Fruit fly (Drosophila melanogaster): ENCODE data around the gene CG33270.
A peak's percentile ranks its signal among the peaks of the same experiment; 100 is the strongest.

CG33270 gene

dm6 chr3L:11560885-11561284, 17.5 kb downstream of the CG33270 start:
- TF ChIP-seq nom (GFP tag; optimal IDR thresholded peaks at IDR 0.05) (peak; percentile 27), ab (GFP tag; optimal IDR thresholded peaks at IDR 0.05) (no peak), cg (GFP tag; optimal IDR thresholded peaks at IDR 0.05) (peak; percentile 40), rib (GFP tag; IDR thresholded peaks at IDR 0.05) (no peak), lov (optimal IDR thresholded peaks at IDR 0.05) (no peak), lov (GFP tag; IDR thresholded peaks at IDR 0.05) (0 out of 3 replicates have a peak, but pooled peaks have one; percentile 18), CG17385 (GFP tag; optimal IDR thresholded peaks at IDR 0.05) (peak; percentile 57), CG7556 (GFP tag; optimal IDR thresholded peaks at IDR 0.05) (no peak), tll (GFP tag; optimal IDR thresholded peaks at IDR 0.05) (peak in 1 of 2 experiments; percentile 6)

- TF ChIP-seq chinmo (GFP tag; IDR thresholded peaks at IDR 0.05; ENCODE audit: partially characterized antibody) (0 out of 4 replicates have a peak, but pooled peaks have one; percentile 26), ci (GFP tag; IDR thresholded peaks at IDR 0.05) (0 out of 3 replicates have a peak, but pooled peaks have one; percentile 34), nom (GFP tag; optimal IDR thresholded peaks at IDR 0.05) (peak; percentile 93), cg (GFP tag; optimal IDR thresholded peaks at IDR 0.05) (peak; percentile 80), CG11504 (tag; optimal IDR thresholded peaks at IDR 0.05) (peak; percentile 37), crp (GFP tag; optimal IDR thresholded peaks at IDR 0.05) (peak in 1 of 2 experiments; percentile 70), Dek (tag; optimal IDR thresholded peaks at IDR 0.05) (no peak), Deaf1 (tag; optimal IDR thresholded peaks at IDR 0.05) (peak; percentile 25), Blimp-1 (GFP tag; optimal IDR thresholded peaks at IDR 0.05) (peak; percentile 71), fu2 (GFP tag; optimal IDR thresholded peaks at IDR 0.05) (no peak), CG1832 (GFP tag; optimal IDR thresholded peaks at IDR 0.05) (peak; percentile 77), nerfin-1 (tag; optimal IDR thresholded peaks at IDR 0.05) (peak; percentile 6), crol (GFP tag; IDR thresholded peaks at IDR 0.05) (peak; percentile 64), Hr78 (GFP tag; optimal IDR thresholded peaks at IDR 0.05) (peak in 1 of 2 experiments; percentile 37), kni (GFP tag; optimal IDR thresholded peaks at IDR 0.05) (peak; percentile 0), Drgx (GFP tag; IDR thresholded peaks at IDR 0.05) (peak; percentile 57), Hmx (GFP tag; optimal IDR thresholded peaks at IDR 0.05) (no peak), onecut (GFP tag; IDR thresholded peaks at IDR 0.05) (0 out of 2 replicates have a peak, but pooled peaks have one; percentile 11), CTCF (GFP tag; optimal IDR thresholded peaks at IDR 0.05) (peak; percentile 14), CG4360 (GFP tag; IDR thresholded peaks at IDR 0.05) (0 out of 2 replicates have a peak, but pooled peaks have one; percentile 16), ems (GFP tag; optimal IDR thresholded peaks at IDR 0.05) (no peak), wor (GFP tag; IDR thresholded peaks at IDR 0.05) (no peak), CG10321 (GFP tag; IDR thresholded peaks at IDR 0.05) (0 out of 2 replicates have a peak, but pooled peaks have one; percentile 15), CG6813 (GFP tag; optimal IDR thresholded peaks at IDR 0.05) (no peak), Dll (GFP tag; IDR thresholded peaks at IDR 0.05; ENCODE audit: partially characterized antibody) (0 out of 4 replicates have a peak, but pooled peaks have one; percentile 21), CG6175 (GFP tag; IDR thresholded peaks at IDR 0.05) (0 out of 3 replicates have a peak, but pooled peaks have one; percentile 4), bsh (GFP tag; optimal IDR thresholded peaks at IDR 0.05) (peak in 1 of 2 experiments; percentile 85), insv (GFP tag; optimal IDR thresholded peaks at IDR 0.05) (peak in 1 of 2 experiments; percentile 48), oc (tag; optimal IDR thresholded peaks at IDR 0.05) (no peak), CG17829 (tag; optimal IDR thresholded peaks at IDR 0.05) (peak; percentile 13), kah (GFP tag; optimal IDR thresholded peaks at IDR 0.05) (peak; percentile 12), Side (GFP tag; optimal IDR thresholded peaks at IDR 0.05) (no peak), Trl (optimal IDR thresholded peaks at IDR 0.05) (peak; percentile 76 to 77), Trl (GFP tag; optimal IDR thresholded peaks at IDR 0.05) (no peak), hbn (GFP tag; IDR thresholded peaks at IDR 0.05; ENCODE audit: partially characterized antibody) (no peak), CG33557 (GFP tag; optimal IDR thresholded peaks at IDR 0.05) (no peak), pros (GFP tag; optimal IDR thresholded peaks at IDR 0.05) (peak; percentile 66), luna (GFP tag; optimal IDR thresholded peaks at IDR 0.05) (no peak), lov (optimal IDR thresholded peaks at IDR 0.05) (no peak), lov (GFP tag; IDR thresholded peaks at IDR 0.05) (0 out of 3 replicates have a peak, but pooled peaks have one; percentile 27), seq (GFP tag; IDR thresholded peaks at IDR 0.05) (peak; percentile 20; the same call in 1 of the 2 replicates), sens (GFP tag) (peak; percentile 63)
Measured at dm6 chr3L:11557209-11557608, 21.2 kb downstream of the CG33270 start.

Measured in whole organism, embryonic.